Fruit fly (Drosophila melanogaster): ENCODE data around the gene Ir67b.

Ir67b gene

dm6 chr3L:10431883-10432282 is at the start of gene Ir67b:
TSS of gene Ir67b (minus strand) at chr3L:10431983.
- TF ChIP-seq Gug (GFP tag; IDR thresholded peaks at IDR 0.05) (no peak), net (GFP tag; optimal IDR thresholded peaks at IDR 0.05) (no peak), CG8632 (GFP tag; optimal IDR thresholded peaks at IDR 0.05) (no peak), CG11762 (GFP tag; optimal IDR thresholded peaks at IDR 0.05; ENCODE audit: insufficient read depth) (no peak), CG31627 (GFP tag; optimal IDR thresholded peaks at IDR 0.05) (no peak), Lpt (GFP tag; optimal IDR thresholded peaks at IDR 0.05) (no peak), lz (GFP tag; optimal IDR thresholded peaks at IDR 0.05) (no peak), CG8119 (GFP tag; IDR thresholded peaks at IDR 0.05) (no peak), Met (GFP tag; optimal IDR thresholded peaks at IDR 0.05) (no peak), CG7368 (GFP tag; optimal IDR thresholded peaks at IDR 0.05) (no peak), Sox102F (GFP tag; optimal IDR thresholded peaks at IDR 0.05) (no peak), fkh (GFP tag; optimal IDR thresholded peaks at IDR 0.05) (no peak)

dm6 chr3L:10481112-10481511 is 49.3 kb upstream of the Ir67b start, which contains the start of gene Rbfox1:
TSS of gene Rbfox1 (plus strand) at chr3L:10481412.
- TF ChIP-seq CG15336 (GFP tag; IDR thresholded peaks at IDR 0.05): no peak
- TF ChIP-seq CG3032 (tag; optimal IDR thresholded peaks at IDR 0.05): no peak
- no peak for TF ChIP-seq Eip93F (GFP tag; optimal IDR thresholded peaks at IDR 0.05)
- no peak for TF ChIP-seq esn (GFP tag; optimal IDR thresholded peaks at IDR 0.05)
- no peak for TF ChIP-seq eg (GFP tag; IDR thresholded peaks at IDR 0.05)
- no peak for TF ChIP-seq CG6792 (GFP tag; optimal IDR thresholded peaks at IDR 0.05)
- no peak for TF ChIP-seq CG9139 (GFP tag; optimal IDR thresholded peaks at IDR 0.05)
- TF ChIP-seq CG16779 (tag; optimal IDR thresholded peaks at IDR 0.05): no peak
- no peak for TF ChIP-seq Eip78C (GFP tag)
- TF ChIP-seq CG3919 (GFP tag; optimal IDR thresholded peaks at IDR 0.05): no peak
- no peak for TF ChIP-seq acj6 (GFP tag; optimal IDR thresholded peaks at IDR 0.05)
- no peak for TF ChIP-seq CG8319 (GFP tag; optimal IDR thresholded peaks at IDR 0.05)
- no peak for TF ChIP-seq Hr4 (GFP tag; optimal IDR thresholded peaks at IDR 0.05)
- TF ChIP-seq fd59A (GFP tag; optimal IDR thresholded peaks at IDR 0.05): no peak
- no peak for TF ChIP-seq Ets21C (GFP tag; optimal IDR thresholded peaks at IDR 0.05)

- TF ChIP-seq ss (GFP tag; optimal IDR thresholded peaks at IDR 0.05) (no peak), CG31627 (GFP tag; optimal IDR thresholded peaks at IDR 0.05) (no peak)
These were observed 46.4 kb upstream of the Ir67b start, which contains the start of gene CG46430 for dm6 chr3L:10478214-10478613. TSS of gene CG46430 (plus strand) at chr3L:10478514.

- TF ChIP-seq Blimp-1 (GFP tag; optimal IDR thresholded peaks at IDR 0.05) (no peak), CG9139 (GFP tag; optimal IDR thresholded peaks at IDR 0.05) (no peak), OdsH (GFP tag; optimal IDR thresholded peaks at IDR 0.05) (no peak)
These were observed 33.1 kb upstream of the Ir67b start, which contains the start of gene S-Lap3 for dm6 chr3L:10464887-10465286. TSS of gene S-Lap3 (plus strand) at chr3L:10465187.

dm6 chr3L:10463051-10463866 is 31.5 kb upstream of the Ir67b start, which contains the start of the genes Gem3 and CG32061:
TSS of gene Gem3 (minus strand) at chr3L:10463101.
TSS of gene CG32061 (plus strand) at chr3L:10463816.
- TF ChIP-seq Smox (GFP tag; optimal IDR thresholded peaks at IDR 0.05) (no peak), CG3919 (GFP tag; optimal IDR thresholded peaks at IDR 0.05) (no peak), Ets96B (tag; optimal IDR thresholded peaks at IDR 0.05) (no peak), Ets21C (GFP tag; optimal IDR thresholded peaks at IDR 0.05) (no peak), pdm3 (GFP tag; optimal IDR thresholded peaks at IDR 0.05) (no peak), achi (GFP tag; optimal IDR thresholded peaks at IDR 0.05) (no peak), CG11902 (GFP tag; optimal IDR thresholded peaks at IDR 0.05) (no peak), ss (GFP tag; optimal IDR thresholded peaks at IDR 0.05) (no peak), Sox15 (GFP tag; optimal IDR thresholded peaks at IDR 0.05) (no peak), CG6792 (GFP tag; optimal IDR thresholded peaks at IDR 0.05) (no peak), Sox102F (GFP tag; optimal IDR thresholded peaks at IDR 0.05) (no peak)

Data from whole organism, prepupa.